Fruit fly (Drosophila melanogaster): ENCODE measurements around the gene Idh.

The Idh gene

DNA sequence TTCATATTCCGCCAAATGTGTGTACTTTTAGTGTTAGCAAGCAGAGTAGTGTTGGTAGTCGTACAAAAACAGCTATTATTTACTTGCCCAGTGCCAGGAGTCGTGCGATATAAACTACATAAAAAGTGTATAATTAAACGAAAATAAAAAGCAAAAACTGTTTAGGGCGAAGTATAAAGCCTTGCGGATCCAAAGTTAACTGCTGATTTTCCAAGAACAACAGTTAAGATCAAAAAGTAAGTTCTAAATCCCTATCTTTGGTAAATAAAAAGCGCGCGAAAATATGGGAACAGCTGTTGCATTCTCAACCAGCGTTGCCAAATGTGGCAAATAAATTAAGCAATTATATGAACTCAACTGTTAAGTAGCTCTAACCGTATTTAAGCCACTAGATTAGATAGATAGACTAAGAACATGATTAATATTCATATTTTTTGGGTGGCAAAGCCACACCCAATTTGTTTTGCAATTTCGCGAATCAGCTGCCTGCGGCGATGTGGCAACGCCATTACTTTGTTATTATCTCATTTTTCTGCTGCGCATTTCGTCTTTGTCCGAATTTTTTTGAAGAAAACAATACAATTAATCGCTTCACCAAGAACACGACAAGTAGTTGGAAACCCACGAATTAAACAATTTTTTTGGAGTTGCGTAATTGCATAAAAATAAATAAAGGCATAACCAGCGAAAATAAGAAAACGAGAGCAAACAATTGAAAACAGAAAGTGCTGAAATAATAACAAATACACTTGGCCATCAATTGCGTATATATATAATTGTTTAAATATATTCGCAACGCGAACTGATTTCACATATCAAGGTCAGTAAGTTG is 20.2 kb downstream of the Idh start, which contains the start of the genes Prim1 and CG7083 (continued):
- peak; percentile 62 for TF ChIP-seq vvl (GFP tag; IDR thresholded peaks at IDR 0.05)
- peak; percentile 43 for TF ChIP-seq dm (GFP tag; optimal IDR thresholded peaks at IDR 0.05)
- peak; percentile 26 for TF ChIP-seq HmgD (GFP tag; optimal IDR thresholded peaks at IDR 0.05)
- TF ChIP-seq CG9727 (GFP tag; optimal IDR thresholded peaks at IDR 0.05): peak; percentile 66
- no peak for TF ChIP-seq prd (optimal IDR thresholded peaks at IDR 0.05)
- TF ChIP-seq prd (GFP tag; IDR thresholded peaks at IDR 0.05): peak; percentile 59
- TF ChIP-seq BEAF-32 (GFP tag; optimal IDR thresholded peaks at IDR 0.05): peak; percentile 43
- TF ChIP-seq CG2199 (GFP tag; IDR thresholded peaks at IDR 0.05): no peak
- TF ChIP-seq crol (GFP tag; IDR thresholded peaks at IDR 0.05): no peak
- TF ChIP-seq Max (GFP tag; optimal IDR thresholded peaks at IDR 0.05): peak; percentile 72
- TF ChIP-seq Dbx (GFP tag; IDR thresholded peaks at IDR 0.05): 0 out of 3 replicates have a peak, but pooled peaks have one; percentile 43
- TF ChIP-seq CG16779 (GFP tag; IDR thresholded peaks at IDR 0.05): no peak
- peak; percentile 52 for TF ChIP-seq Atf-2 (GFP tag; optimal IDR thresholded peaks at IDR 0.05)
- TF ChIP-seq CG10366 (GFP tag; IDR thresholded peaks at IDR 0.05): peak; percentile 12; the same call in 1 of the 2 replicates
- TF ChIP-seq ato (GFP tag; IDR thresholded peaks at IDR 0.05; ENCODE audit: partially characterized antibody): no peak
- TF ChIP-seq CG13624 (GFP tag; optimal IDR thresholded peaks at IDR 0.05): peak; percentile 97
- peak; percentile 58; the same call in 1 of the 2 replicates for TF ChIP-seq CG32532 (GFP tag; IDR thresholded peaks at IDR 0.05)
- TF ChIP-seq pnt (GFP tag; optimal IDR thresholded peaks at IDR 0.05): peak; percentile 33
- no peak for TF ChIP-seq usp (GFP tag; optimal IDR thresholded peaks at IDR 0.05)
- TF ChIP-seq CG4424 (GFP tag; optimal IDR thresholded peaks at IDR 0.05): peak; percentile 64
- no peak for TF ChIP-seq Sry-β (GFP tag; optimal IDR thresholded peaks at IDR 0.05)
- no peak for TF ChIP-seq hbn (GFP tag; IDR thresholded peaks at IDR 0.05; ENCODE audit: partially characterized antibody)
- peak; percentile 72 for TF ChIP-seq Ets65A (GFP tag)
- TF ChIP-seq Aef1 (GFP tag; IDR thresholded peaks at IDR 0.05): peak; percentile 22; the same call in 1 of the 3 replicates
- TF ChIP-seq bowl (GFP tag; IDR thresholded peaks at IDR 0.05): no peak
- TF ChIP-seq CG6654 (GFP tag; optimal IDR thresholded peaks at IDR 0.05): no peak
- 0 out of 3 replicates have a peak, but pooled peaks have one; percentile 31 for TF ChIP-seq mld (GFP tag; IDR thresholded peaks at IDR 0.05; ENCODE audit: partially characterized antibody)
- no peak for TF ChIP-seq CG10431 (GFP tag; optimal IDR thresholded peaks at IDR 0.05)
- TF ChIP-seq crc (GFP tag; optimal IDR thresholded peaks at IDR 0.05): peak; percentile 35
- no peak for TF ChIP-seq CG7372 (GFP tag; IDR thresholded peaks at IDR 0.05)
- peak; percentile 47 for TF ChIP-seq shn (GFP tag; optimal IDR thresholded peaks at IDR 0.05)
- peak; percentile 57 for TF ChIP-seq PHDP (tag; optimal IDR thresholded peaks at IDR 0.05)
- no peak for TF ChIP-seq Taf1 (GFP tag; IDR thresholded peaks at IDR 0.05)
- TF ChIP-seq Bgb (GFP tag; IDR thresholded peaks at IDR 0.05; ENCODE audit: partially characterized antibody): peak; percentile 29; the same call in 1 of the 2 replicates
- no peak for TF ChIP-seq fd64A (GFP tag; optimal IDR thresholded peaks at IDR 0.05)
- TF ChIP-seq sim (GFP tag; IDR thresholded peaks at IDR 0.05): no peak
- no peak for TF ChIP-seq fd3F (GFP tag; optimal IDR thresholded peaks at IDR 0.05)
- no peak for TF ChIP-seq Lim3 (GFP tag; IDR thresholded peaks at IDR 0.05)
- peak; percentile 18; the same call in 1 of the 2 replicates for TF ChIP-seq CG31224 (GFP tag; IDR thresholded peaks at IDR 0.05)
- TF ChIP-seq CG7839 (tag; optimal IDR thresholded peaks at IDR 0.05): peak; percentile 33
- peak; percentile 48 for TF ChIP-seq CG10462 (GFP tag; optimal IDR thresholded peaks at IDR 0.05)
- peak; percentile 48; the same call in 1 of the 2 replicates for TF ChIP-seq Ada2b (GFP tag; IDR thresholded peaks at IDR 0.05)
- peak; percentile 47 for TF ChIP-seq CG8290 (GFP tag; optimal IDR thresholded peaks at IDR 0.05)
- peak; percentile 36 to 72 for TF ChIP-seq CG8290 (tag; optimal IDR thresholded peaks at IDR 0.05)
- TF ChIP-seq ssp (GFP tag; IDR thresholded peaks at IDR 0.05): no peak
- TF ChIP-seq HLH4C (GFP tag; IDR thresholded peaks at IDR 0.05; ENCODE audit: partially characterized antibody): no peak
- TF ChIP-seq cg (GFP tag; optimal IDR thresholded peaks at IDR 0.05): no peak
- peak; percentile 25 for TF ChIP-seq ems (GFP tag; optimal IDR thresholded peaks at IDR 0.05)
- no peak; the same call in 1 of the 2 replicates for TF ChIP-seq CG31441 (GFP tag; IDR thresholded peaks at IDR 0.05)
- TF ChIP-seq CG11093 (GFP tag; IDR thresholded peaks at IDR 0.05): no peak

Data from whole organism, embryonic.